Fruit fly (Drosophila melanogaster) whole organism, pupa: Measurements from ENCODE around the gene CG32428.

Experiments used
- CG10348 ChIP-seq: fragments of 200-800 bp; sonication (Bioruptor generic); IDR thresholded peaks from 2 replicates; pipeline ENCODE4 v1.3.6; 2022; ENCODE audit warnings: missing biosample characterization, missing genetic modification characterization
- CG12605 ChIP-seq: fragments of 200-800 bp; sonication (Bioruptor generic); IDR thresholded peaks from 2 replicates; pipeline ENCODE4 v1.3.6; 2022; ENCODE audit warnings: missing biosample characterization, missing genetic modification characterization
- CG13204 ChIP-seq: fragments of 200-800 bp; sonication (Bioruptor generic); optimal IDR thresholded peaks from 2 replicates; lab custom pipeline; 2018; ENCODE audit warnings: missing biosample characterization, mild to moderate bottlenecking, missing genetic modification characterization, moderate library complexity
- CG14655 ChIP-seq: fragments of 200-800 bp; sonication (Bioruptor generic); optimal IDR thresholded peaks from 3 replicates; lab custom pipeline; 2017; ENCODE audit warnings: mild to moderate bottlenecking, missing biosample characterization, missing genetic modification reagents, missing genetic modification characterization
- CG15710 ChIP-seq: fragments of 200-800 bp; sonication (Bioruptor generic); optimal IDR thresholded peaks from 2 replicates; lab custom pipeline; 2018; ENCODE audit warnings: missing biosample characterization, mild to moderate bottlenecking, missing genetic modification characterization, moderate library complexity
- CG17806 ChIP-seq: fragments of 200-800 bp; sonication (Bioruptor generic); optimal IDR thresholded peaks from 2 replicates; lab custom pipeline; 2018; ENCODE audit warnings: missing biosample characterization, mild to moderate bottlenecking, missing genetic modification characterization, moderate library complexity
- CG32121 ChIP-seq: fragments of 200-800 bp; sonication (Bioruptor generic); IDR thresholded peaks from 2 replicates; pipeline ENCODE4 v1.3.6; 2022; ENCODE audit warnings: missing biosample characterization, missing genetic modification characterization
- CG34367 ChIP-seq: fragments of 200-800 bp; sonication (Bioruptor generic); optimal IDR thresholded peaks from 2 replicates; lab custom pipeline; 2018; ENCODE audit warnings: missing biosample characterization, mild to moderate bottlenecking, missing genetic modification characterization
- CG4496 ChIP-seq: fragments of 200-800 bp; sonication (Bioruptor generic); IDR thresholded peaks from 3 replicates; pipeline ENCODE4 v1.3.6; 2022; ENCODE audit warnings: missing biosample characterization, missing genetic modification characterization
- CG8159 ChIP-seq: fragments of 200-800 bp; sonication (Bioruptor generic); optimal IDR thresholded peaks from 3 replicates; lab custom pipeline; 2018; ENCODE audit warnings: missing biosample characterization, mild to moderate bottlenecking, missing genetic modification characterization, moderate library complexity
- CG8301 ChIP-seq: fragments of 200-800 bp; sonication (Bioruptor generic); optimal IDR thresholded peaks from 2 replicates; lab custom pipeline; 2018; ENCODE audit warnings: missing biosample characterization, mild to moderate bottlenecking, missing genetic modification characterization
- CG9948 ChIP-seq: fragments of 200-800 bp; sonication (Bioruptor generic); optimal IDR thresholded peaks from 2 replicates; lab custom pipeline; 2018; ENCODE audit warnings: missing biosample characterization, mild to moderate bottlenecking, missing genetic modification characterization, moderate library complexity
- D1 ChIP-seq: fragments of 200-800 bp; sonication (Bioruptor generic); optimal IDR thresholded peaks from 2 replicates; lab custom pipeline; 2018; ENCODE audit warnings: missing biosample characterization, mild to moderate bottlenecking, missing genetic modification characterization, moderate library complexity
- EcR ChIP-seq: fragments of 200-800 bp; sonication (Bioruptor generic); optimal IDR thresholded peaks from 3 replicates; lab custom pipeline; 2019; ENCODE audit warnings: missing biosample characterization, missing genetic modification characterization, mild to moderate bottlenecking, moderate library complexity, missing genetic modification reagents
- Ets98B ChIP-seq: fragments of 200-800 bp; sonication (Bioruptor generic); IDR thresholded peaks from 2 replicates; pipeline ENCODE4 v1.3.6; 2022; ENCODE audit warnings: missing biosample characterization, missing genetic modification characterization
- Pif1A ChIP-seq: fragments of 200-800 bp; sonication (Bioruptor generic); optimal IDR thresholded peaks from 3 replicates; lab custom pipeline; 2016; ENCODE audit warnings: missing biosample characterization, missing genetic modification characterization
- Pif1B ChIP-seq: fragments of 200-800 bp; sonication (Bioruptor generic); optimal IDR thresholded peaks from 3 replicates; lab custom pipeline; 2016; ENCODE audit warnings: missing biosample characterization, missing genetic modification characterization
- Snoo ChIP-seq: fragments of 200-800 bp; sonication (Bioruptor generic); optimal IDR thresholded peaks from 3 replicates; lab custom pipeline; 2017; ENCODE audit warnings: missing biosample characterization, mild to moderate bottlenecking, missing genetic modification characterization, inconsistent platforms
- fd96Ca ChIP-seq: fragments of 200-800 bp; sonication (Bioruptor generic); IDR thresholded peaks from 3 replicates; pipeline ENCODE4 v1.3.6; 2022; ENCODE audit warnings: missing biosample characterization, missing genetic modification characterization
- gl ChIP-seq: fragments of 200-800 bp; sonication (Bioruptor generic); optimal IDR thresholded peaks from 2 replicates; lab custom pipeline; 2018; ENCODE audit warnings: missing biosample characterization, mild to moderate bottlenecking, missing genetic modification characterization
- rn ChIP-seq: fragments of 200-800 bp; sonication (Bioruptor generic); IDR thresholded peaks from 2 replicates; pipeline ENCODE4 v1.3.6; 2022; ENCODE audit warnings: missing biosample characterization, missing genetic modification characterization

CG32428 gene

DNA sequence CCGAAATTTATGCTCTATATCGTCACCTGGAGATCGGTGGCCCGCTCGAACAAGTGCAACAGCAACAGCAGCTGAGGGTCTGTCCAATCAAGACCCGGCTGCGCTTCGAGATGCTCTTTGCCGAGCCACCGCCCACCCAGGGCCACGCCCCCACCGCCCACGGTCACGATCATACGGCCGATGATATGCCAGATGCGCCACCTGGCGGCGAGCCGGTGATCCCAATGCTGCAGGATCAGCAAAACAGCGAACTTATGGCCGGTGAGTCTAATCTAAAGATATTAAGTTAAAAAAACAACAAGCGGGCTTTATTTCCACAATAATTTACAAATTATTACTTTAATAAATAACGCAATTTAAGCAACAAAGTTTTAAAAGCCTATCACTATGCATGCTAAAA lies 24.7 kb upstream of the CG32428 start:
- TF ChIP-seq CG8301 (tag; lab: Kevin White, UChicago) (no peak), D1 (tag; lab: Kevin White, UChicago) (peak; percentile 29), CG12605 (GFP tag; lab: Robert Waterston, UW) (no peak), CG4496 (GFP tag; lab: Robert Waterston, UW) (no peak), fd96Ca (GFP tag; lab: Robert Waterston, UW) (no peak), CG15710 (tag; lab: Kevin White, UChicago) (no peak), CG13204 (GFP tag; lab: Kevin White, UChicago) (no peak), CG32121 (GFP tag; lab: Robert Waterston, UW) (0 out of 2 replicates have a peak, but pooled peaks have one; percentile 18), CG14655 (GFP tag; lab: Kevin White, UChicago) (no peak), CG17806 (tag; lab: Kevin White, UChicago) (no peak), Pif1A (GFP tag; lab: Kevin White, UChicago) (no peak)

DNA sequence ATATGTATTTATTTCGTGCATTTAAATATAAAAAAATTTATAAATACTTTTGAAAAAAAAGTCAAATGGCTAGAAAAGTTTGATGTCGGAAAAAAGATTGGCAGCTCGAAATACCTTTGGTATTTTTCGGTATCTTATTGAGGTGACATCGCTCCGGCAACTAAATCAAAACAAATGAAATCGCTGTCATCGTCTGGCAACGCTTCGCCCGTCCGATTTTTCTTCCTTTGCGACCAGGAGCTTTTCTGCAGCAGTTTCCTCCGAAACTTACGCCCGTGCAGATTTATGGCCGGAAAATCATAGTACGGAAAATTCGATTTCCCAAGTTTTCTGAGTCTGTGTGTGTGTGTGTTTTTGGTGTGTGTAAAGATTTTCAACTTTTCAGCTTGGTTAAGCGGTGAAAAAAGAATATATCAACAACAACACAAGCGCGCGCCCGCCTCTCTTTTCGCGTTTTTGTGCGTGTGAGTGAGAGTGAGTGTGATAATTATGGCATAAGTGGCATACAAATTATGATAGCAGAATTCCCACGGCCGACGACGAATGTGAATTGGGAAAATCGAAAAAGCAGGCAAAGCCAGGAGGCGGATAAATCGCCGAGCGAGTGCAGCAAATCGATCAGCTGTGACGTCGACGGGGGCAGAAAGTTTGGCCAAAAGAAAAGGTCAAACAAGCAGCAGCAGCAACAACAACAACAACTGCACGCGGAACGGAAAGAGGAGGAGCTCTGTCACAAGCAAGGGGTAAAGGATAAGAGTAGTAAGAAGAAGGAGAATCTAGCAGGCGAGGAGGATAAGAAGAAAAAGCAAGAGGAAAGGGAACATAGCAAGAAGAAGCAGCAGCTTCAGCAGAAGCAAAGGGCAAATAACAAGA lies 23.8 kb upstream of the CG32428 start, which contains the start of gene CG32425:
CG32425 (plus strand) TSS at position 200 of the 873 bp plus-strand sequence.
- TF ChIP-seq CG4496 (GFP tag; lab: Robert Waterston, UW): peak; percentile 61; the same call in 1 of the 3 replicates
- TF ChIP-seq Ets98B (GFP tag; lab: Robert Waterston, UW): 0 out of 2 replicates have a peak, but pooled peaks have one; percentile 19
- no peak for TF ChIP-seq CG34367 (tag; lab: Kevin White, UChicago)
- TF ChIP-seq CG32121 (GFP tag; lab: Robert Waterston, UW): no peak
- peak; percentile 32 for TF ChIP-seq EcR (GFP tag; lab: Kevin White, UChicago)
- no peak for TF ChIP-seq Pif1B (GFP tag; lab: Kevin White, UChicago)
- no peak for TF ChIP-seq CG12605 (GFP tag; lab: Robert Waterston, UW)
- no peak for TF ChIP-seq Pif1A (GFP tag; lab: Kevin White, UChicago)
- TF ChIP-seq CG17806 (tag; lab: Kevin White, UChicago): peak; percentile 1
- no peak for TF ChIP-seq CG9948 (tag; lab: Kevin White, UChicago)
- no peak for TF ChIP-seq rn
- peak; percentile 26 for TF ChIP-seq gl
- TF ChIP-seq CG10348 (GFP tag; lab: Robert Waterston, UW): no peak

DNA sequence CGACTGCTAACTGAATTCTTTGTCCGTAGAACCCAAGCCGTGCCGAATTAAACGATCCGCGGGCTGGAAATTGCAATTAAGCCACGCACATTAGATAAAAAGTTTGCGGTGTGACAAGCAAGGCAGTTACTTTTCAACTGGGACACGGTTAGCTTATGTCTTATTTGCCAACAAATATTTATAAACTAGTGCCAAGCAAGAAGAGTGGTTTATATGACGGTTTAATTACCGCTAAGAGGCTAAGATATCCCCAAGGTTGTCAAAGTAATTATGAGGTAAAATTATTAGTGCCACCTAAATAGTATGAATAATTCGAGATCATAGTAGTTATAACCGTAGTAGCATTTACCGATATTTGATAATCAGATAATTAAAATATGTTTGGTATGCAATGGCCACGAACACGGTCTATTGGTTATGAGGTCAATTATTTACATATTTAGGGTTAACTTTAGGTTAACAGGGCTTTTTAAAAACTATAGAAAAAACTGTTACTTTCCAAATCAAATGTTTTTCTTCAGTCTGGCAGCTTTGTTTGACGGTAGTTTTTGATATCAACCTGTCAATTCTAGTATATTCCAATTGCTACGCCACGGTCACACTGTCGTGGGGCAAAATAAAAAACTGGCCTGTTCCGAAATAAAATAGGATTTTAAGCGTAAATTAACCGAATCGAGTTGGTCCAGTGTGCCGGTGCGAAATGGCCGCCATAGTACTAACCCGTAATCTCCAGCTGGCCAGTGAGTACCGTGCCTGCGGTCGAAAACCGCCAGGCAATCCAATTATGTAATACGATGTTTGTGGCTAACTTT lies 21.5 kb upstream of the CG32428 start, which contains the start of gene ZnT77C:
ZnT77C (minus strand) TSS at position 142 of the 812 bp plus-strand sequence.
- TF ChIP-seq CG9948 (tag; lab: Kevin White, UChicago) (no peak), D1 (tag; lab: Kevin White, UChicago) (no peak), gl (no peak), Ets98B (GFP tag; lab: Robert Waterston, UW) (no peak), CG12605 (GFP tag; lab: Robert Waterston, UW) (no peak), CG8301 (tag; lab: Kevin White, UChicago) (no peak), CG4496 (GFP tag; lab: Robert Waterston, UW) (no peak)

DNA sequence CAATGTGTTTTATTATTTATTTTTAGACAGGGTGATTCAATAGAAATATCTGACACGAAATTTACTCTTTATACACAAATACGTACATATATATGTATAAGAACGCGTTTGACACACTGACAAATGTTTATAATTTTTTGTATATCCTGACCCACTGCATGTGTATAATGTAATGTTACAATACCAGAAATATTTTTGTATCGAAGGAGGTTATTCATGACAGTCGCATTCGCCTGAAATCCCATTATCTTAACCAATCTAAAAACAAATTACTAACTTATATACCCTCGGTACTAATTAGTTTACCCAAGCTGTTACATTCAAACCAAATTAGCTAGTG lies 20.7 kb upstream of the CG32428 start:
- TF ChIP-seq CG8301 (tag; lab: Kevin White, UChicago) (peak; percentile 7), Ets98B (GFP tag; lab: Robert Waterston, UW) (peak; percentile 24), CG32121 (GFP tag; lab: Robert Waterston, UW) (peak; percentile 23; the same call in 1 of the 2 replicates), CG15710 (tag; lab: Kevin White, UChicago) (no peak), CG9948 (tag; lab: Kevin White, UChicago) (no peak), rn (no peak)

DNA sequence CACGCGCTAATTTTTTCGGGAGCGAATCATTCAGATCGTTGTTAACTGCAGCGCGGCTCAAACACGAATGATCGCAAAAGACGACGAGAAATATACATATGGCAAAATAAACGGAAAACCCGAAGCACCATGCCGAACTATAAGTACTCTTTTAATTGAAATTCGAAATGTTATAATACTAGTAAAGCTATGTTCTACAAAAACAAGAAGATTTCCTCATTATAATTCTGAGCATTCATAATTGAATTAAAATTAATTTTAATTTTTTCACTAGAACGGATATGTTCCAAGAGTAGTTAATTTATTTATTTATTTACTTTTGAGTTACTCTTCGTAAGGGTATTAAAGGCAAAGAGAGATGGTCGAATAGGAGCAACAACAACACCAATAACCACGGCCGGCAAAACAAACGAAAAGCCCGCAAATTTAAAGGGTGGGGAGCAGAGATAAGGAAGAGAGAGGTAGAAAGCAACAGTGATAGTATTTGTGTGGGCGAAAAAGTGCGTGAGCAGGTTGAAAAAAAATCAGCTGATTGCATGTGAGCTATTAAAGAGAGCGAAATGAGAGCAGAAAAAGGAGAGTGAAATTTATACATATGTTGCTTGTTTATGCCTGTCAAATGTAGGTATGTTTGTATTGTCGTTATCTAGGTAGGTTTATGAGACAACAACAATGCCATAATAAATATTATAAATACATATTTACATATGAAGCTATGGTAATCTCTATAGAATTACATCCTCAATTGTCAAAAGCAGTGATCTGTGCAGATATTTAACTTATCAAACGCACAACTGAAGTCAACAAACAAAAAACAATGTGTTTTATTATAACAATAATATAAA lies 20.1 kb upstream of the CG32428 start:
- TF ChIP-seq Ets98B (GFP tag; lab: Robert Waterston, UW) (peak; percentile 87), CG10348 (GFP tag; lab: Robert Waterston, UW) (0 out of 2 replicates have a peak, but pooled peaks have one; percentile 7), EcR (GFP tag; lab: Kevin White, UChicago) (peak; percentile 36), CG12605 (GFP tag; lab: Robert Waterston, UW) (peak; percentile 88), CG8159 (tag; lab: Kevin White, UChicago) (peak; percentile 90), Pif1A (GFP tag; lab: Kevin White, UChicago) (peak; percentile 83), CG32121 (GFP tag; lab: Robert Waterston, UW) (peak; percentile 92), CG8301 (tag; lab: Kevin White, UChicago) (peak; percentile 82), Pif1B (GFP tag; lab: Kevin White, UChicago) (peak; percentile 84), CG13204 (GFP tag; lab: Kevin White, UChicago) (no peak), D1 (tag; lab: Kevin White, UChicago) (peak; percentile 67), CG9948 (tag; lab: Kevin White, UChicago) (peak; percentile 81), gl (peak; percentile 18), CG14655 (GFP tag; lab: Kevin White, UChicago) (peak; percentile 85), CG15710 (tag; lab: Kevin White, UChicago) (peak; percentile 89), CG34367 (tag; lab: Kevin White, UChicago) (peak; percentile 83), fd96Ca (GFP tag; lab: Robert Waterston, UW) (no peak), rn (0 out of 2 replicates have a peak, but pooled peaks have one; percentile 35), CG17806 (tag; lab: Kevin White, UChicago) (peak; percentile 85), Snoo (tag; lab: Kevin White, UChicago) (peak; percentile 89), CG4496 (GFP tag; lab: Robert Waterston, UW) (peak; percentile 86)
- TF ChIP-seq, all 21 proteins: peak for 19
